Worm (Caenorhabditis elegans): ENCODE results near the gene F54C8.6.

DNA sequence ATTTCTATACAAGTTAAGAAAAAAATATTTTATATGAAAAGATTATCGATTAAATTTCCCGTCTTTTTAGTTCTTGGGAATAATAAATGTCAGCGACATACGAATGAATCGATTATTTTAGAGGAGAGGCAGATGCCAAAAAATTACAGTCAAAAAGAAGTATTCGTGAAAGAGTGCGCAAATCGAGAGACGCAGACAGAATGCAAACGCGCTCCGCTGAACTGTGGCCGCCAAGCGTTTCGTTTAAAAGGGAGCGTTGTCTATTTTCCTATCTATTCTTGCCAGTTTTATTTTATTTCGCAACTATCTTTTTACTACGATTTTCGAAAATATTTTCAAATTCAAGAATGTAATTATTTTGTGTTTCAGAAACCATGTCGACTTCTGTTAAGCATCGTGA, 17.4 kb upstream of the F54C8.6 start, which contains the start of gene baf-1:
- TF ChIP-seq lin-13 (GFP tag; optimal IDR thresholded peaks at IDR 0.05) (peak; percentile 33), lsy-2 (tag; optimal IDR thresholded peaks at IDR 0.05) (peak; percentile 44 to 83), unc-62 (GFP tag; optimal IDR thresholded peaks at IDR 0.05) (no peak), skn-1 (tag; optimal IDR thresholded peaks at IDR 0.05) (no peak), ztf-1 (GFP tag; conservative IDR thresholded peaks at IDR 0.05) (no peak), ceh-82 (tag; optimal IDR thresholded peaks at IDR 0.05) (no peak)
